ENCODE assay signal across 3 fruit fly cellular contexts in genomic region chr2L:6502887-6503723, dm6.
TF ChIP-seq lines count a peak whose summit lies in the region.

No protein-coding gene starts in this region.

- TF ChIP-seq CTCF in whole organism, embryonic (GFP tag; optimal IDR thresholded peaks at IDR 0.05; lab: Kevin White, UChicago) = no peak

TF ChIP-seq in whole organism, embryonic, 481 proteins besides CTCF, POLR2A, EP300 and RAD21:
- TF ChIP-seq sens-2 (GFP tag; IDR thresholded peaks at IDR 0.05; lab: Robert Waterston, UW) (no peak), CG1832 (GFP tag; optimal IDR thresholded peaks at IDR 0.05; lab: Kevin White, UChicago) (peak; percentile 37), chinmo (GFP tag; IDR thresholded peaks at IDR 0.05; lab: Robert Waterston, UW; ENCODE audit: partially characterized antibody) (0 out of 4 replicates have a peak, but pooled peaks have one; percentile 23), Stat92E (GFP tag; optimal IDR thresholded peaks at IDR 0.05; lab: Kevin White, UChicago) (peak in 1 of 3 experiments; percentile 71), CG10654 (GFP tag; optimal IDR thresholded peaks at IDR 0.05; lab: Kevin White, UChicago) (no peak), esg (GFP tag; conservative IDR thresholded peaks at IDR 0.05; lab: Robert Waterston, UW) (no peak), sens (GFP tag; lab: Kevin White, UChicago) (peak; percentile 8), CG13894 (tag; optimal IDR thresholded peaks at IDR 0.05; lab: Kevin White, UChicago) (peak; percentile 75), Med (GFP tag; lab: Kevin White, UChicago) (no peak), ato (GFP tag; IDR thresholded peaks at IDR 0.05; lab: Robert Waterston, UW; ENCODE audit: partially characterized antibody) (no peak), chn (GFP tag; optimal IDR thresholded peaks at IDR 0.05; lab: Kevin White, UChicago) (no peak), CG15479 (GFP tag; optimal IDR thresholded peaks at IDR 0.05; lab: Kevin White, UChicago) (peak; percentile 20), Trl (optimal IDR thresholded peaks at IDR 0.05; lab: Kevin White, UChicago) (peak; percentile 18 to 27), Trl (GFP tag; optimal IDR thresholded peaks at IDR 0.05; lab: Kevin White, UChicago) (no peak), CG8290 (GFP tag; optimal IDR thresholded peaks at IDR 0.05; lab: Kevin White, UChicago) (peak; percentile 54), CG8290 (tag; optimal IDR thresholded peaks at IDR 0.05; lab: Kevin White, UChicago) (no peak), gcm (GFP tag; optimal IDR thresholded peaks at IDR 0.05; lab: Kevin White, UChicago) (peak; percentile 55), CG14965 (GFP tag; optimal IDR thresholded peaks at IDR 0.05; lab: Kevin White, UChicago; ENCODE audit: borderline replicate concordance) (no peak), fru (optimal IDR thresholded peaks at IDR 0.05; lab: Kevin White, UChicago) (no peak), CG6791 (GFP tag; IDR thresholded peaks at IDR 0.05; lab: Robert Waterston, UW; ENCODE audit: partially characterized antibody) (0 out of 3 replicates have a peak, but pooled peaks have one; percentile 38), Jarid2 (GFP tag; optimal IDR thresholded peaks at IDR 0.05; lab: Kevin White, UChicago) (no peak), CG11456 (GFP tag; IDR thresholded peaks at IDR 0.05; lab: Robert Waterston, UW) (no peak), sob (GFP tag; IDR thresholded peaks at IDR 0.05; lab: Robert Waterston, UW) (0 out of 2 replicates have a peak, but pooled peaks have one; percentile 8)
TF ChIP-seq in whole organism, embryonic: peak in this region for 11.

TF ChIP-seq in whole organism, prepupa, 60 proteins besides CTCF, POLR2A, EP300 and RAD21:
- TF ChIP-seq cyc (GFP tag; optimal IDR thresholded peaks at IDR 0.05; lab: Kevin White, UChicago) (no peak), CG15336 (GFP tag; IDR thresholded peaks at IDR 0.05; lab: Robert Waterston, UW) (peak; percentile 57), CG1621 (tag; optimal IDR thresholded peaks at IDR 0.05; lab: Kevin White, UChicago) (no peak), salr (GFP tag; optimal IDR thresholded peaks at IDR 0.05; lab: Kevin White, UChicago) (no peak), CG32006 (GFP tag; optimal IDR thresholded peaks at IDR 0.05; lab: Kevin White, UChicago) (peak; percentile 25), Hr39 (GFP tag; optimal IDR thresholded peaks at IDR 0.05; lab: Kevin White, UChicago) (no peak), CG11294 (GFP tag; IDR thresholded peaks at IDR 0.05; lab: Robert Waterston, UW) (no peak), svp (GFP tag; lab: Kevin White, UChicago) (no peak), CG11762 (GFP tag; optimal IDR thresholded peaks at IDR 0.05; lab: Kevin White, UChicago; ENCODE audit: insufficient read depth) (no peak), achi (GFP tag; optimal IDR thresholded peaks at IDR 0.05; lab: Kevin White, UChicago) (no peak), CG6276 (GFP tag; optimal IDR thresholded peaks at IDR 0.05; lab: Kevin White, UChicago) (peak; percentile 80), eg (GFP tag; IDR thresholded peaks at IDR 0.05; lab: Robert Waterston, UW) (peak; percentile 67; the same call in 2 of the 3 replicates), CG10631 (GFP tag; optimal IDR thresholded peaks at IDR 0.05; lab: Kevin White, UChicago) (no peak), CG4318 (GFP tag; optimal IDR thresholded peaks at IDR 0.05; lab: Kevin White, UChicago) (no peak), CG8119 (GFP tag; IDR thresholded peaks at IDR 0.05; lab: Robert Waterston, UW) (peak; percentile 54; the same call in 2 of the 3 replicates), Smox (GFP tag; optimal IDR thresholded peaks at IDR 0.05; lab: Kevin White, UChicago) (no peak), Gug (GFP tag; IDR thresholded peaks at IDR 0.05; lab: Robert Waterston, UW) (no peak), fd59A (GFP tag; optimal IDR thresholded peaks at IDR 0.05; lab: Kevin White, UChicago) (no peak)

TF ChIP-seq in whole organism, pupa, 21 proteins besides CTCF, POLR2A, EP300 and RAD21:
- TF ChIP-seq rn (GFP tag; IDR thresholded peaks at IDR 0.05; lab: Robert Waterston, UW) (0 out of 2 replicates have a peak, but pooled peaks have one; percentile 8), CG8159 (tag; optimal IDR thresholded peaks at IDR 0.05; lab: Kevin White, UChicago) (no peak), CG17806 (tag; optimal IDR thresholded peaks at IDR 0.05; lab: Kevin White, UChicago) (no peak), Ets98B (GFP tag; IDR thresholded peaks at IDR 0.05; lab: Robert Waterston, UW) (peak; percentile 37; the same call in 1 of the 2 replicates), CG12605 (GFP tag; IDR thresholded peaks at IDR 0.05; lab: Robert Waterston, UW) (peak; percentile 65; the same call in 1 of the 2 replicates), EcR (GFP tag; optimal IDR thresholded peaks at IDR 0.05; lab: Kevin White, UChicago) (peak; percentile 31), D1 (tag; optimal IDR thresholded peaks at IDR 0.05; lab: Kevin White, UChicago) (no peak), CG10348 (GFP tag; IDR thresholded peaks at IDR 0.05; lab: Robert Waterston, UW) (no peak), fd96Ca (GFP tag; IDR thresholded peaks at IDR 0.05; lab: Robert Waterston, UW) (peak; percentile 50; the same call in 1 of the 3 replicates)
TF ChIP-seq in whole organism, pupa: peak in this region for 5.
